Fruit fly (Drosophila melanogaster): ENCODE measurements around the gene Smn.
A peak's percentile ranks its signal among the peaks of the same experiment; 100 is the strongest.

Gene Smn

dm6 chr3L:16587994-16588622 is 6.8 kb upstream of the Smn start (continued):
- TF ChIP-seq CG31365 (tag; optimal IDR thresholded peaks at IDR 0.05) (no peak), Med (GFP tag) (peak; percentile 95), zfh1 (GFP tag; IDR thresholded peaks at IDR 0.05) (peak; percentile 58; the same call in 1 of the 3 replicates), CG10565 (GFP tag; optimal IDR thresholded peaks at IDR 0.05) (no peak), CG7556 (GFP tag; optimal IDR thresholded peaks at IDR 0.05) (peak; percentile 36), da (GFP tag; optimal IDR thresholded peaks at IDR 0.05) (peak; percentile 10), bbx (GFP tag; IDR thresholded peaks at IDR 0.05; ENCODE audit: partially characterized antibody) (peak; percentile 83), CG3847 (GFP tag; IDR thresholded peaks at IDR 0.05) (peak; percentile 79), dati (GFP tag; IDR thresholded peaks at IDR 0.05) (no peak), Scr (GFP tag; IDR thresholded peaks at IDR 0.05; ENCODE audit: partially characterized antibody) (peak; percentile 97), ase (GFP tag; IDR thresholded peaks at IDR 0.05) (0 out of 3 replicates have a peak, but pooled peaks have one; percentile 51), CG17186 (GFP tag; optimal IDR thresholded peaks at IDR 0.05) (peak; percentile 89), rib (GFP tag; IDR thresholded peaks at IDR 0.05) (no peak), pita (GFP tag; optimal IDR thresholded peaks at IDR 0.05) (no peak), CG10979 (tag; optimal IDR thresholded peaks at IDR 0.05) (no peak), Awh (GFP tag; IDR thresholded peaks at IDR 0.05) (peak; percentile 22; the same call in 1 of the 2 replicates), Nf-YA (GFP tag; IDR thresholded peaks at IDR 0.05) (no peak), kni (GFP tag; optimal IDR thresholded peaks at IDR 0.05) (peak; percentile 66), gsb-n (tag; optimal IDR thresholded peaks at IDR 0.05) (no peak), CG4730 (GFP tag; IDR thresholded peaks at IDR 0.05) (peak; percentile 42; the same call in 1 of the 2 replicates), CG18619 (GFP tag; optimal IDR thresholded peaks at IDR 0.05) (peak; percentile 32), HLH4C (GFP tag; IDR thresholded peaks at IDR 0.05; ENCODE audit: partially characterized antibody) (peak; percentile 90), CG9727 (GFP tag; optimal IDR thresholded peaks at IDR 0.05) (peak; percentile 68), Antp (GFP tag; optimal IDR thresholded peaks at IDR 0.05) (peak; percentile 44), Mad (GFP tag; optimal IDR thresholded peaks at IDR 0.05) (peak; percentile 64), Hr78 (GFP tag; optimal IDR thresholded peaks at IDR 0.05) (no peak), Usf (GFP tag; optimal IDR thresholded peaks at IDR 0.05) (no peak), psq (GFP tag; optimal IDR thresholded peaks at IDR 0.05) (no peak), crol (GFP tag; IDR thresholded peaks at IDR 0.05) (no peak), Dip2 (GFP tag; IDR thresholded peaks at IDR 0.05) (no peak), odd (GFP tag; optimal IDR thresholded peaks at IDR 0.05) (no peak), CG2889 (GFP tag; IDR thresholded peaks at IDR 0.05) (peak; percentile 69; the same call in 2 of the 3 replicates), Xbp1 (GFP tag; optimal IDR thresholded peaks at IDR 0.05) (peak; percentile 63), z (GFP tag; IDR thresholded peaks at IDR 0.05) (no peak), CG2712 (tag; optimal IDR thresholded peaks at IDR 0.05) (peak; percentile 66), Dll (GFP tag; IDR thresholded peaks at IDR 0.05; ENCODE audit: partially characterized antibody) (peak; percentile 98), CG1024 (GFP tag; IDR thresholded peaks at IDR 0.05) (0 out of 2 replicates have a peak, but pooled peaks have one; percentile 18), br (optimal IDR thresholded peaks at IDR 0.05) (no peak), CG10209 (GFP tag; optimal IDR thresholded peaks at IDR 0.05) (peak; percentile 13), hb (GFP tag; IDR thresholded peaks at IDR 0.05; ENCODE audit: partially characterized antibody) (peak; percentile 92), D19B (GFP tag; optimal IDR thresholded peaks at IDR 0.05) (peak; percentile 47), lmd (GFP tag; IDR thresholded peaks at IDR 0.05) (peak; percentile 55; the same call in 1 of the 2 replicates), vnd (GFP tag; IDR thresholded peaks at IDR 0.05; ENCODE audit: partially characterized antibody) (peak; percentile 93), CG32532 (GFP tag; IDR thresholded peaks at IDR 0.05) (peak; percentile 80), CG7271 (tag; optimal IDR thresholded peaks at IDR 0.05) (peak; percentile 20), slp2 (GFP tag; optimal IDR thresholded peaks at IDR 0.05) (peak; percentile 24), CG12942 (GFP tag; optimal IDR thresholded peaks at IDR 0.05) (peak; percentile 39), CG12769 (tag; optimal IDR thresholded peaks at IDR 0.05) (no peak), tgo (GFP tag; IDR thresholded peaks at IDR 0.05) (peak; percentile 28; the same call in 1 of the 3 replicates), Doc2 (GFP tag; IDR thresholded peaks at IDR 0.05) (no peak)

Data from whole organism, embryonic.